Fruit fly (Drosophila melanogaster): ENCODE data around the gene ClC-a.

- no peak for TF ChIP-seq Sin3A (optimal IDR thresholded peaks at IDR 0.05)
- no peak for TF ChIP-seq psq (optimal IDR thresholded peaks at IDR 0.05)
- no peak for TF ChIP-seq ttk (optimal IDR thresholded peaks at IDR 0.05)
Measured at dm6 chr3R:11763494-11764278, 49.3 kb downstream of the ClC-a start.

All from Kc167 (cell line).